Fruit fly (Drosophila melanogaster) whole organism, embryonic: ENCODE data around the gene Ppcs.
A peak's percentile ranks its signal among the peaks of the same experiment; 100 is the strongest.

ENCODE experiments used
- Abd-B ChIP-seq: fragments of 200-800 bp; sonication (Bioruptor generic); optimal IDR thresholded peaks from 2 replicates; lab custom pipeline; 2018; ENCODE audit warnings: missing biosample characterization, mild to moderate bottlenecking, missing genetic modification characterization, moderate library complexity
- Asciz ChIP-seq: fragments of 200-800 bp; sonication (Bioruptor generic); optimal IDR thresholded peaks from 2 replicates; lab custom pipeline; 2017; ENCODE audit warnings: missing biosample characterization, mild to moderate bottlenecking, missing genetic modification characterization, missing genetic modification reagents
- Blimp-1 ChIP-seq: fragments of 200-800 bp; sonication (Bioruptor generic); optimal IDR thresholded peaks from 3 replicates; lab custom pipeline; 2018; ENCODE audit warnings: missing biosample characterization, missing genetic modification characterization, mild to moderate bottlenecking, moderate library complexity, missing genetic modification reagents
- CG10959 ChIP-seq: fragments of 200-800 bp; sonication (Bioruptor generic); IDR thresholded peaks from 2 replicates; pipeline ENCODE4 v1.3.6; 2022; ENCODE audit warnings: missing biosample characterization, missing genetic modification characterization
- CG11560 ChIP-seq: fragments of 200-800 bp; sonication (Bioruptor generic); IDR thresholded peaks from 3 replicates; pipeline ENCODE4 v1.3.6; 2022; ENCODE audit warnings: missing biosample characterization, missing genetic modification characterization
- CG12155 ChIP-seq: fragments of 200-800 bp; sonication (Bioruptor generic); optimal IDR thresholded peaks from 3 replicates; lab custom pipeline; 2016; ENCODE audit warnings: missing biosample characterization, missing genetic modification characterization
- CG12219 ChIP-seq: fragments of 200-800 bp; sonication (Bioruptor generic); optimal IDR thresholded peaks from 3 replicates; lab custom pipeline; 2018; ENCODE audit warnings: missing biosample characterization, mild to moderate bottlenecking, missing genetic modification characterization
- CG1233 ChIP-seq: fragments of 200-800 bp; sonication (Bioruptor generic); optimal IDR thresholded peaks from 4 replicates; lab custom pipeline; 2018; ENCODE audit warnings: missing biosample characterization, mild to moderate bottlenecking, missing genetic modification characterization
- CG13287 ChIP-seq: fragments of 200-800 bp; sonication (Bioruptor generic); IDR thresholded peaks from 2 replicates; pipeline ENCODE4 v1.3.6; 2022; ENCODE audit warnings: missing biosample characterization, missing genetic modification characterization; ENCODE audit not compliant: partially characterized antibody
- CG13424 ChIP-seq: fragments of 200-800 bp; sonication (Bioruptor generic); optimal IDR thresholded peaks from 2 replicates; lab custom pipeline; 2019; ENCODE audit warnings: missing biosample characterization, mild to moderate bottlenecking, missing genetic modification characterization, moderate library complexity
- CG13775 ChIP-seq: fragments of 200-800 bp; sonication (Bioruptor generic); optimal IDR thresholded peaks from 3 replicates; lab custom pipeline; 2017; ENCODE audit warnings: missing biosample characterization, mild to moderate bottlenecking, missing genetic modification characterization
- CG14860 ChIP-seq: fragments of 200-800 bp; sonication (Bioruptor generic); IDR thresholded peaks from 3 replicates; pipeline ENCODE4 v1.3.6; 2022; ENCODE audit warnings: missing biosample characterization, missing genetic modification characterization; ENCODE audit not compliant: partially characterized antibody
- CG17385 ChIP-seq: fragments of 200-800 bp; sonication (Bioruptor generic); optimal IDR thresholded peaks from 3 replicates; lab custom pipeline; 2018; ENCODE audit warnings: missing biosample characterization, mild to moderate bottlenecking, missing genetic modification characterization
- CG6813 ChIP-seq: fragments of 200-800 bp; sonication (Bioruptor generic); optimal IDR thresholded peaks from 2 replicates; lab custom pipeline; 2017; ENCODE audit warnings: missing biosample characterization, missing genetic modification characterization, mild to moderate bottlenecking, moderate library complexity, missing genetic modification reagents
- CG8281 ChIP-seq: fragments of 200-800 bp; sonication (Bioruptor generic); optimal IDR thresholded peaks from 2 replicates; lab custom pipeline; 2018; ENCODE audit warnings: missing biosample characterization, mild to moderate bottlenecking, missing genetic modification characterization, moderate library complexity
- CG8924 ChIP-seq: fragments of 200-800 bp; optimal IDR thresholded peaks from 3 replicates; lab custom pipeline; 2019; ENCODE audit warnings: missing biosample characterization, mild to moderate bottlenecking, missing genetic modification characterization, moderate library complexity
- Chrac-16 ChIP-seq: fragments of 200-800 bp; sonication (Bioruptor generic); optimal IDR thresholded peaks from 3 replicates; lab custom pipeline; 2016; ENCODE audit warnings: missing biosample characterization, missing genetic modification characterization
- D19A ChIP-seq: fragments of 200-800 bp; optimal IDR thresholded peaks from 3 replicates; lab custom pipeline; 2019; ENCODE audit warnings: missing biosample characterization, mild to moderate bottlenecking, missing genetic modification characterization, moderate library complexity
- Dip2 ChIP-seq: fragments of 200-800 bp; sonication (Bioruptor generic); IDR thresholded peaks from 2 replicates; pipeline ENCODE4 v1.3.6; 2022; ENCODE audit warnings: missing biosample characterization, missing genetic modification characterization
- Dll ChIP-seq: fragments of 200-800 bp; sonication (Bioruptor generic); IDR thresholded peaks from 4 replicates; pipeline ENCODE4 v1.3.6; 2022; ENCODE audit warnings: missing biosample characterization, missing genetic modification characterization; ENCODE audit not compliant: partially characterized antibody
- H15 ChIP-seq: fragments of 200-800 bp; sonication (Bioruptor generic); IDR thresholded peaks from 3 replicates; pipeline ENCODE4 v1.3.6; 2022; ENCODE audit warnings: missing biosample characterization, missing genetic modification characterization
- HLH3B ChIP-seq: fragments of 200-800 bp; sonication (Bioruptor generic); IDR thresholded peaks from 2 replicates; pipeline ENCODE4 v1.3.6; 2022; ENCODE audit warnings: missing biosample characterization, missing genetic modification characterization
- Hr39 ChIP-seq: fragments of >200 bp; optimal IDR thresholded peaks from 2 replicates; lab custom pipeline; 2017
- Max ChIP-seq: fragments of 200-800 bp; sonication (Bioruptor generic); optimal IDR thresholded peaks from 2 replicates; lab custom pipeline; 2016; ENCODE audit warnings: missing biosample characterization, mild to moderate bottlenecking, missing genetic modification characterization
- Mrtf ChIP-seq: fragments of 200-800 bp; sonication (Bioruptor generic); IDR thresholded peaks from 3 replicates; pipeline ENCODE4 v1.3.6; 2022; ENCODE audit warnings: missing biosample characterization, missing genetic modification characterization
- Nf-YA ChIP-seq: fragments of 200-800 bp; sonication (Bioruptor generic); IDR thresholded peaks from 2 replicates; pipeline ENCODE4 v1.3.6; 2022; ENCODE audit warnings: missing biosample characterization, missing genetic modification characterization
- Pdp1 ChIP-seq, 2 experiments: fragments of 200-800 bp; sonication (Bioruptor generic); optimal IDR thresholded peaks; 3 replicates each; lab custom pipeline; 2016; ENCODE audit warnings: missing biosample characterization in 2 of 2, missing genetic modification characterization in 2 of 2, mild to moderate bottlenecking in 1 of 2, moderate library complexity in 1 of 2
- Ravus ChIP-seq: fragments of 200-800 bp; sonication (Bioruptor generic); IDR thresholded peaks from 2 replicates; pipeline ENCODE4 v1.3.6; 2022; ENCODE audit warnings: missing biosample characterization, missing genetic modification characterization
- Side ChIP-seq: fragments of 200-800 bp; sonication (Bioruptor generic); optimal IDR thresholded peaks from 2 replicates; lab custom pipeline; 2016; ENCODE audit warnings: missing biosample characterization, missing genetic modification characterization
- bab2 ChIP-seq: fragments of 200-800 bp; sonication (Bioruptor generic); optimal IDR thresholded peaks from 2 replicates; lab custom pipeline; 2016; ENCODE audit warnings: missing biosample characterization, missing genetic modification characterization
- bigmax ChIP-seq: fragments of 200-800 bp; sonication (Bioruptor generic); optimal IDR thresholded peaks from 2 replicates; lab custom pipeline; 2018; ENCODE audit warnings: missing biosample characterization, mild to moderate bottlenecking, missing genetic modification characterization
- bowl ChIP-seq: fragments of 200-800 bp; sonication (Bioruptor generic); IDR thresholded peaks from 2 replicates; pipeline ENCODE4 v1.3.6; 2022; ENCODE audit warnings: missing biosample characterization, missing genetic modification characterization
- cad ChIP-seq: fragments of >200 bp; optimal IDR thresholded peaks from 2 replicates; lab custom pipeline; 2017; ENCODE audit warnings: missing biosample characterization, missing genetic modification characterization
- cg ChIP-seq: fragments of 200-800 bp; sonication (Bioruptor generic); optimal IDR thresholded peaks from 3 replicates; lab custom pipeline; 2019; ENCODE audit warnings: missing biosample characterization, mild to moderate bottlenecking, missing genetic modification characterization, moderate library complexity
- chn ChIP-seq: fragments of 200-800 bp; sonication (Bioruptor generic); optimal IDR thresholded peaks from 2 replicates; lab custom pipeline; 2016; ENCODE audit warnings: missing biosample characterization, missing genetic modification characterization
- ci ChIP-seq: fragments of 200-800 bp; sonication (Bioruptor generic); IDR thresholded peaks from 3 replicates; pipeline ENCODE4 v1.3.6; 2022; ENCODE audit warnings: missing biosample characterization, missing genetic modification characterization
- crp ChIP-seq, 2 experiments: fragments of 200-800 bp; sonication (Bioruptor generic); optimal IDR thresholded peaks; 2 replicates in 1 of 2; 3 replicates in 1 of 2; lab custom pipeline; 2017; ENCODE audit warnings: missing biosample characterization in 2 of 2, missing genetic modification characterization in 2 of 2, mild to moderate bottlenecking in 1 of 2, moderate library complexity in 1 of 2
- dpn ChIP-seq, 2 experiments: fragments of 200-800 bp; sonication (Bioruptor generic); optimal IDR thresholded peaks; 3 replicates each; lab custom pipeline; 2016; ENCODE audit warnings: missing biosample characterization in 2 of 2, missing genetic modification characterization in 2 of 2
- ind ChIP-seq: fragments of 200-800 bp; sonication (Bioruptor generic); optimal IDR thresholded peaks from 3 replicates; lab custom pipeline; 2016; ENCODE audit warnings: missing biosample characterization, missing genetic modification characterization
- lab ChIP-seq: fragments of 200-800 bp; sonication (Bioruptor generic); optimal IDR thresholded peaks from 3 replicates; lab custom pipeline; 2017; ENCODE audit warnings: missing biosample characterization, missing genetic modification characterization, mild to moderate bottlenecking, moderate library complexity, missing genetic modification reagents
- lbe ChIP-seq: fragments of 200-800 bp; sonication (Bioruptor generic); optimal IDR thresholded peaks from 2 replicates; lab custom pipeline; 2016; ENCODE audit warnings: missing biosample characterization, mild to moderate bottlenecking, missing genetic modification characterization
- pfk ChIP-seq: fragments of 200-800 bp; sonication (Bioruptor generic); optimal IDR thresholded peaks from 2 replicates; lab custom pipeline; 2018; ENCODE audit warnings: missing biosample characterization, mild to moderate bottlenecking, missing genetic modification characterization, moderate library complexity
- rib ChIP-seq: fragments of 200-800 bp; sonication (Bioruptor generic); IDR thresholded peaks from 2 replicates; pipeline ENCODE4 v1.3.6; 2022; ENCODE audit warnings: missing biosample characterization, missing genetic modification characterization
- row ChIP-seq: fragments of 200-800 bp; sonication (Bioruptor generic); IDR thresholded peaks from 3 replicates; pipeline ENCODE4 v1.3.6; 2022; ENCODE audit warnings: missing biosample characterization, missing genetic modification characterization
- run ChIP-seq: fragments of 200-800 bp; sonication (Bioruptor generic); optimal IDR thresholded peaks from 3 replicates; lab custom pipeline; 2018; ENCODE audit warnings: missing biosample characterization, mild to moderate bottlenecking, missing genetic modification characterization
- sens-2 ChIP-seq: fragments of 200-800 bp; sonication (Bioruptor generic); IDR thresholded peaks from 2 replicates; pipeline ENCODE4 v1.3.6; 2022; ENCODE audit warnings: missing biosample characterization, missing genetic modification characterization
- slou ChIP-seq: fragments of 200-800 bp; sonication (Bioruptor generic); optimal IDR thresholded peaks from 3 replicates; lab custom pipeline; 2016; ENCODE audit warnings: missing biosample characterization, missing genetic modification characterization
- sqz ChIP-seq: fragments of 200-800 bp; sonication (Bioruptor generic); optimal IDR thresholded peaks from 3 replicates; lab custom pipeline; 2018; ENCODE audit warnings: missing biosample characterization, mild to moderate bottlenecking, missing genetic modification characterization
- sr ChIP-seq: fragments of 200-800 bp; sonication (Bioruptor generic); IDR thresholded peaks from 3 replicates; pipeline ENCODE4 v1.3.6; 2022; ENCODE audit warnings: missing biosample characterization, missing genetic modification characterization
- trem ChIP-seq: fragments of 200-800 bp; optimal IDR thresholded peaks from 3 replicates; lab custom pipeline; 2019; ENCODE audit warnings: missing biosample characterization, mild to moderate bottlenecking, missing genetic modification characterization, moderate library complexity

Ppcs gene

DNA sequence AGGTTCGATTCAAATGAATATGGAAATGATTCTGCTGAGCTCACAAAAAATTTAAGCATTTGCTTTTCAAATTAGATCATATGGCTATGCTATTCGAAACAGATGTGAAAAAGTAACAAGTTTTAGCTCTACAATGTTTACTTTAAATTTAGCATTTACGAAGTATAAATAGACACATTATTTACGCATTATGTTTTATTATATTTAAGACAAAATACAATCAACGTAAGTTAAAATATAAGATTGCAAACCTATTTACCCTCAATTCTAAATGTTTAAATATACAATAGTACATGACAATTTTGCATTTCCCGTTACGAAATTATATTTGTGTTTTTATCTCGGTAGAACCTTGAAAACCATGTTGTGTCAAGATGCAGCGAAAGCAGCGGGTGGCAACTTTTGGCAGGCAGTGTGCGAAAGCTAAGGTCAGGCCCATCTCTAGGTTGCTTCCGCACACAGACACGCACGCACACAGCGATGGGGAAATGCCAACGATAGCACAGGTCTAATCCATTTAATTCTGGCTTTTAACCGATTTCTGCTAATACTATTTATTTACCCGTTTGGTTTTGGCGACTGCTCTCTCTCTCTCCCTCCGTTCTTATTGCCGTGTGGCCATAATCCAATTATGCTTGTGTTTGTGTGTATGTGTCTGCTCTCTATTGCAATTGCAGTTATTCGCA, 54.4 kb downstream of the Ppcs start (continued):
- 0 out of 2 replicates have a peak, but pooled peaks have one; percentile 14 for TF ChIP-seq sens-2 (GFP tag; lab: Robert Waterston, UW)
- TF ChIP-seq Side (GFP tag; lab: Kevin White, UChicago), result no peak
- TF ChIP-seq Hr39 (lab: Kevin White, UChicago), result no peak
- peak in 1 of 2 experiments; percentile 29 for TF ChIP-seq dpn (GFP tag; optimal IDR thresholded peaks at IDR 0.05; lab: Kevin White, UChicago)
- TF ChIP-seq trem (tag; lab: Kevin White, UChicago), result no peak
- TF ChIP-seq bigmax (GFP tag; lab: Kevin White, UChicago), result no peak
- no peak for TF ChIP-seq H15 (GFP tag; lab: Robert Waterston, UW)
- TF ChIP-seq CG10959 (GFP tag; lab: Robert Waterston, UW), result no peak
- TF ChIP-seq cad (GFP tag; lab: Kevin White, UChicago), result no peak
- peak; percentile 5 for TF ChIP-seq CG13424 (tag; lab: Kevin White, UChicago)
- peak; percentile 20 for TF ChIP-seq CG12219
- no peak for TF ChIP-seq CG8924 (tag; lab: Kevin White, UChicago)
- no peak for TF ChIP-seq Dll (GFP tag; lab: Robert Waterston, UW)
- TF ChIP-seq Chrac-16 (GFP tag; lab: Kevin White, UChicago), result no peak
- TF ChIP-seq ind (GFP tag; lab: Kevin White, UChicago), result peak; percentile 31
- TF ChIP-seq slou (GFP tag; lab: Kevin White, UChicago), result no peak
- peak; percentile 56; the same call in 1 of the 2 replicates for TF ChIP-seq rib (GFP tag; lab: Robert Waterston, UW)
- TF ChIP-seq Max (GFP tag; lab: Kevin White, UChicago), result no peak
- TF ChIP-seq Ravus (GFP tag; lab: Robert Waterston, UW), result no peak
- peak; percentile 35 for TF ChIP-seq CG17385 (GFP tag; lab: Kevin White, UChicago)
- TF ChIP-seq cg (GFP tag; lab: Kevin White, UChicago), result no peak
- TF ChIP-seq CG13287 (GFP tag; lab: Robert Waterston, UW), result no peak
- TF ChIP-seq bab2 (GFP tag; lab: Kevin White, UChicago), result no peak
- no peak for TF ChIP-seq CG12155 (GFP tag; lab: Kevin White, UChicago)
- peak; percentile 14 for TF ChIP-seq D19A (tag; lab: Kevin White, UChicago)
- TF ChIP-seq Asciz, result peak; percentile 7
- no peak for TF ChIP-seq CG14860 (GFP tag; lab: Robert Waterston, UW)
- TF ChIP-seq crp (GFP tag; optimal IDR thresholded peaks at IDR 0.05; lab: Kevin White, UChicago), result no peak
- peak; percentile 38; the same call in 1 of the 3 replicates for TF ChIP-seq ci (GFP tag; lab: Robert Waterston, UW)
- TF ChIP-seq row (GFP tag; lab: Robert Waterston, UW), result peak; percentile 56
- TF ChIP-seq Dip2 (GFP tag; lab: Robert Waterston, UW), result no peak
- no peak for TF ChIP-seq CG11560 (tag; lab: Robert Waterston, UW)
- 0 out of 2 replicates have a peak, but pooled peaks have one; percentile 22 for TF ChIP-seq Nf-YA
- TF ChIP-seq CG8281 (tag; lab: Kevin White, UChicago), result no peak
- no peak for TF ChIP-seq run (tag; lab: Kevin White, UChicago)
- no peak for TF ChIP-seq Abd-B (GFP tag; lab: Kevin White, UChicago)
- no peak for TF ChIP-seq CG6813 (GFP tag; lab: Kevin White, UChicago)
- TF ChIP-seq lbe, result no peak
- no peak for TF ChIP-seq sr
- TF ChIP-seq Pdp1 (GFP tag; optimal IDR thresholded peaks at IDR 0.05; lab: Kevin White, UChicago), result no peak
- TF ChIP-seq chn (GFP tag; lab: Kevin White, UChicago), result peak; percentile 15
- peak; percentile 29 for TF ChIP-seq CG1233 (GFP tag; lab: Kevin White, UChicago)
- TF ChIP-seq Mrtf (GFP tag; lab: Robert Waterston, UW), result 0 out of 3 replicates have a peak, but pooled peaks have one; percentile 49
- TF ChIP-seq lab (GFP tag; lab: Kevin White, UChicago), result peak; percentile 46
- TF ChIP-seq pfk (GFP tag; lab: Kevin White, UChicago), result no peak
- 0 out of 2 replicates have a peak, but pooled peaks have one; percentile 12 for TF ChIP-seq bowl (GFP tag; lab: Robert Waterston, UW)
- TF ChIP-seq CG13775 (GFP tag; lab: Kevin White, UChicago), result peak; percentile 34
- no peak for TF ChIP-seq HLH3B
- peak; percentile 24 for TF ChIP-seq Blimp-1
- TF ChIP-seq sqz (GFP tag; lab: Kevin White, UChicago), result no peak
